Worm (Caenorhabditis elegans) whole organism, late embryonic: ENCODE measurements around the gene nhr-53.

Source experiments
- ahr-1 ChIP-seq: sonication (generic microtip); optimal IDR thresholded peaks from 2 replicates; lab custom pipeline; 2016; ENCODE audit warnings: missing genetic modification characterization, missing compliant biosample characterization
- ets-4 ChIP-seq: sonication (generic microtip); optimal IDR thresholded peaks from 2 replicates; lab custom pipeline; 2016; ENCODE audit warnings: missing genetic modification characterization, missing compliant biosample characterization
- pha-4 ChIP-seq: fragments of 150-350 bp; optimal IDR thresholded peaks from 2 replicates; lab custom pipeline; 2018; ENCODE audit warnings: missing biosample characterization, missing genetic modification reagents, missing genetic modification characterization
- unc-55 ChIP-seq: sonication (generic microtip); optimal IDR thresholded peaks from 2 replicates; lab custom pipeline; 2017; ENCODE audit warnings: missing biosample characterization, missing genetic modification reagents, missing genetic modification characterization

ce11 chrV:15710401-15710800 is 8.2 kb upstream of the nhr-53 start, which contains the start of gene Y6E2A.1:
- TF ChIP-seq ets-4 (tag; lab: Kevin White, UChicago) (no peak), ahr-1 (tag; lab: Kevin White, UChicago) (no peak), pha-4 (tag; lab: Kevin White, UChicago) (no peak), unc-55 (GFP tag; lab: Kevin White, UChicago) (no peak)
